Worm (Caenorhabditis elegans) whole organism, L4/young adult: ENCODE measurements around the gene dyf-13.

ENCODE experiments used
- W03F9.2 ChIP-seq: fragments of 150-350 bp; optimal IDR thresholded peaks from 2 replicates; lab custom pipeline; 2014; ENCODE audit warnings: missing biosample characterization, missing genetic modification characterization
- dao-5 ChIP-seq: sonication (generic microtip); optimal IDR thresholded peaks from 2 replicates; lab custom pipeline; 2016; ENCODE audit warnings: missing genotype, missing genetic modification characterization, moderate library complexity, missing compliant biosample characterization
- him-1 ChIP-seq: sonication (generic microtip); optimal IDR thresholded peaks from 2 replicates; lab custom pipeline; 2016; ENCODE audit warnings: missing genotype, missing genetic modification reagents, missing genetic modification characterization, missing compliant biosample characterization

DNA sequence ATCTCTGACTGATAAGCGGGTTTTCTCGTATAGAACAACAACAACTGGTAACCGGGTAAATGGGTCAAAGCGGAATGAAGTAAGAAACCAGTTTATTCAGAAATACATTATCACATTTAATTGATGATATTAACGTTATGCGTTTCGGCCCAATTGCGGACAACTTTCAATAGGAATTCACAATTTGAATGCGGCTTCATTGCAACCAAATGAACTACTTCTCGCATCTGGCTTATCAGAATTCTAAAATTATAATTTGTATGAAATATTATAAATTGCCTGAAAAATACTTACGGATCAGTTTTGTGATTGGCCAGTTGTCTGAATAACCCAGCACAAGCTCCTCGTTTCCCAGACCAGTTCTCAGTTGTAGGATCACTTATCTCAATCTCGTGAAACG is 2.4 kb downstream of the dyf-13 start, which contains the start of gene col-36:
- TF ChIP-seq dao-5 (tag; lab: Kevin White, UChicago) (no peak), W03F9.2 (tag; lab: Kevin White, UChicago) (no peak), him-1 (tag; lab: Kevin White, UChicago) (no peak)
